Fruit fly (Drosophila melanogaster) whole organism, adult: Measurements from ENCODE around the gene CG12438.

ENCODE experiments used
- CG11617 ChIP-seq: fragments of 200-800 bp; sonication (Bioruptor generic); optimal IDR thresholded peaks from 2 replicates; lab custom pipeline; 2017; ENCODE audit warnings: mild to moderate bottlenecking, missing biosample characterization, missing genetic modification reagents, missing genetic modification characterization
- CG12768 ChIP-seq: fragments of 200-800 bp; sonication (Bioruptor generic); optimal IDR thresholded peaks from 2 replicates; lab custom pipeline; 2017; ENCODE audit warnings: missing biosample characterization, missing genetic modification characterization, mild to moderate bottlenecking, moderate library complexity, missing genetic modification reagents
- CG14711 ChIP-seq: fragments of 200-800 bp; sonication (Bioruptor generic); optimal IDR thresholded peaks from 2 replicates; lab custom pipeline; 2018; ENCODE audit warnings: missing biosample characterization, mild to moderate bottlenecking, missing genetic modification characterization, moderate library complexity
- CG1620 ChIP-seq: fragments of 200-800 bp; sonication (Bioruptor generic); optimal IDR thresholded peaks from 2 replicates; lab custom pipeline; 2016; ENCODE audit warnings: missing biosample characterization, missing genetic modification characterization
- CG33017 ChIP-seq: fragments of 200-800 bp; sonication (Bioruptor generic); optimal IDR thresholded peaks from 2 replicates; lab custom pipeline; 2018; ENCODE audit warnings: missing biosample characterization, mild to moderate bottlenecking, missing genetic modification characterization, moderate library complexity
- CG5204 ChIP-seq: fragments of 200-800 bp; sonication (Bioruptor generic); optimal IDR thresholded peaks from 2 replicates; lab custom pipeline; 2016; ENCODE audit warnings: missing biosample characterization, missing genetic modification characterization
- CG7045 ChIP-seq: fragments of 200-800 bp; sonication (Bioruptor generic); optimal IDR thresholded peaks from 2 replicates; lab custom pipeline; 2017; ENCODE audit warnings: missing biosample characterization, mild to moderate bottlenecking, missing genetic modification characterization
- CG7101 ChIP-seq: fragments of 200-800 bp; sonication (Bioruptor generic); optimal IDR thresholded peaks from 2 replicates; lab custom pipeline; 2018; ENCODE audit warnings: missing biosample characterization, mild to moderate bottlenecking, missing genetic modification characterization, moderate library complexity
- Clk ChIP-seq: fragments of 200-800 bp; sonication (Bioruptor generic); optimal IDR thresholded peaks from 2 replicates; lab custom pipeline; 2017; ENCODE audit warnings: missing biosample characterization, missing genetic modification characterization
- Crg-1 ChIP-seq: fragments of 200-800 bp; sonication (Bioruptor generic); optimal IDR thresholded peaks from 2 replicates; lab custom pipeline; 2016; ENCODE audit warnings: missing biosample characterization, missing genetic modification characterization
- Hr96 ChIP-seq: fragments of 200-800 bp; sonication (Bioruptor generic); optimal IDR thresholded peaks from 2 replicates; lab custom pipeline; 2016; ENCODE audit warnings: missing biosample characterization, missing genetic modification characterization
- Mnt ChIP-seq: fragments of 200-800 bp; sonication (Bioruptor generic); optimal IDR thresholded peaks from 2 replicates; lab custom pipeline; 2016; ENCODE audit warnings: missing biosample characterization, mild to moderate bottlenecking, missing genetic modification characterization
- bab1 ChIP-seq: fragments of 200-800 bp; sonication (Bioruptor generic); optimal IDR thresholded peaks from 3 replicates; lab custom pipeline; 2019; ENCODE audit warnings: missing biosample characterization, mild to moderate bottlenecking, missing genetic modification characterization, moderate library complexity
- cic ChIP-seq: fragments of 200-800 bp; sonication (Bioruptor generic); optimal IDR thresholded peaks from 2 replicates; lab custom pipeline; 2017; ENCODE audit warnings: missing biosample characterization, mild to moderate bottlenecking, missing genetic modification characterization, moderate library complexity
- cnc ChIP-seq, 2 experiments: fragments of >200 bp; optimal IDR thresholded peaks; 2 replicates each; lab custom pipeline; 2017
- kay ChIP-seq: fragments of 200-800 bp; sonication (Bioruptor generic); peaks from one replicate; lab custom pipeline; 2016; ENCODE audit warnings: missing biosample characterization, missing genetic modification characterization, borderline replicate concordance
- ovo ChIP-seq: fragments of 200-800 bp; sonication (Bioruptor generic); optimal IDR thresholded peaks from 2 replicates; lab custom pipeline; 2016; ENCODE audit warnings: missing biosample characterization, missing genetic modification characterization
- pad ChIP-seq: fragments of 200-800 bp; sonication (Bioruptor generic); optimal IDR thresholded peaks from 3 replicates; lab custom pipeline; 2017; ENCODE audit warnings: missing biosample characterization, missing genetic modification characterization, mild to moderate bottlenecking, moderate library complexity, missing genetic modification reagents
- tj ChIP-seq: fragments of 200-800 bp; sonication (Bioruptor generic); optimal IDR thresholded peaks from 3 replicates; lab custom pipeline; 2017; ENCODE audit warnings: missing biosample characterization, mild to moderate bottlenecking, missing genetic modification characterization, moderate library complexity
- toe ChIP-seq: fragments of 200-800 bp; sonication (Bioruptor generic); optimal IDR thresholded peaks from 2 replicates; lab custom pipeline; 2016; ENCODE audit warnings: missing biosample characterization, missing genetic modification characterization

Gene CG12438

DNA sequence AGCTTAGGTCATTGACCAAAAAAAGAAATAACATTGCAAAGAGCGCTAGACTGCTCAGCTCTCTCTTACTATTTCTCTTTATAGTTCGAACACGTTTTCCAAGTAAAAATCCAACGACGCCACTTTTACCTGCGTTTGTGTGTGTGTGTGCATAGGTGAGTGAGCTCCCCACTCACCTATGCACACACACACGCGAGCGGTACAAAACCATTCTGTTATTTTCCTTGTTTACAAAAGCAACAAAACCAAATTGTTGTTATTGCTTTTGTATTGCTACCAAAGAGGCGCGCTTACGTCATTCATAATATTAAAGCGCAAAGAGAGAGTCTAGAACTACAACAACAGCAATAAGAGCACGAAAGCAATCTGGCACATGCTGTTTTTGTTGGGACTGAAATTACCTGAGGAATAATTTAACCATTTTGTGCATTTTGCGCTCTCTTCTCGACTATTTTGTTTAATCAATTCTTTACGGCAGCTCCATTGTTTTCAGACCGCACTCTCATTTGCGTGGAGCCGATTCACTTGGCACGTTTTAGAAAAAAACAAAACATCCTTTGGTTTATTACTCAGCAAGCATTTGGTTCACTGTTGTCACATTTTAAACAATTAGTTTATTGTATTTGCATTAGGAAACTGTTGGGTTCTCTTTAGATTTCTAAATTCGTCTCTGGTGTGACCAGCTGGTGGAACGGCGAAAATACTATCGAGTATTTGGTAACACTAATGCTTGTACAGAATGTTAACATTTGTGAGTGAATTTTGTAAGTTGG lies 11.9 kb upstream of the CG12438 start, which contains the start of gene raw:
raw (minus strand) TSS at position 677 of the 773 bp plus-strand sequence.
- TF ChIP-seq Crg-1 (GFP tag; lab: Kevin White, UChicago) (peak; percentile 36), CG7045 (peak; percentile 17), Clk (GFP tag; lab: Kevin White, UChicago) (no peak), CG12768 (peak; percentile 55), CG1620 (GFP tag; lab: Kevin White, UChicago) (no peak), Hr96 (GFP tag; lab: Kevin White, UChicago) (no peak), tj (peak; percentile 30), kay (GFP tag; lab: Kevin White, UChicago) (peak; percentile 98), bab1 (no peak), cic (GFP tag; lab: Kevin White, UChicago) (peak; percentile 85), CG7101 (tag; lab: Kevin White, UChicago) (no peak), cnc (optimal IDR thresholded peaks at IDR 0.05; lab: Kevin White, UChicago) (no peak), ovo (GFP tag; lab: Kevin White, UChicago) (peak; percentile 63), toe (GFP tag; lab: Kevin White, UChicago) (no peak), pad (GFP tag; lab: Kevin White, UChicago) (peak; percentile 30), CG33017 (no peak), Mnt (GFP tag; lab: Kevin White, UChicago) (peak; percentile 88), CG5204 (no peak), CG11617 (peak; percentile 26), CG14711 (tag; lab: Kevin White, UChicago) (no peak)

DNA sequence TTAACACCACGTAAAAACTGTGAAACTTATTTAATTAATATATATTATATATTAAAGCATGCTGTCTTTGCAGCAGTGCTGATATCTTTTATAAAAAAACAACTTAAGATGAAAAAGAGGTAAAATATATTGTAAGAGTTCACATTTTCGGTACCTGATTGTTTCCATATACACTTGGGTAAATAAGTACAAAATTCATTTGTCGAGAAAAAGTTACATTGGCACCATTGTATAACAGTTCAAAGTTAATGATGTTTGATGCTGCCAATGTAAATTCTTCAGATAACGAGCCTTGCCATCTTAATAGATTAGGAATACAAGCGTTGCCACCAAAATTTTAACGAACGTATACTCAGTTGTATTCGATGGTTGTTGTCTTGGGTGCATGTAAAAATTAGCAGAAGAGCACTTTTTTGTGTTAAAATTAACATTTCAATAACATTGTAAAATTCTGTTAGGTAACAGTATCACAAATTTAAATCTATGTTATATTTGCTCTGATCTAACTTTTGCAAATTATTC lies 11.3 kb upstream of the CG12438 start:
- TF ChIP-seq ovo (GFP tag; lab: Kevin White, UChicago) (peak; percentile 8), CG14711 (tag; lab: Kevin White, UChicago) (no peak), CG5204 (no peak)

DNA sequence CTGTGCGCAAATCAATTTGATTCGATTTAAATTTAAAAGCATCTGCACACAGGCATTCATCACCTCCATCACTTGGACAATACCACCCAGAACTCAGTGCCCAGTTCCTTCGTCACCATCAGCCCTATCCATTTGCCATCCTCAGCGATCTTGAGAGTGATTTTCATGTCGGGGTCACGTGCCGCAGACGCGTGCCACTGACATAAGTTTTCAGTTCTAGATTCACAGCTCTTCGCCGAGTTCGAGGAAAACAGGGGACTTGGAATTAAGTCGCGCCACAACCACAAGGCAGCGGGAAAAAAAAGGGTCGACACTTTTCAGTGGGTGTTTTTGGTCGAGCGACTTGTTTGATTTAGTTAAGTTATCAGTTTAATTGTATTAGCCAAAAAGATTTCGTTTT lies 9.0 kb upstream of the CG12438 start:
- TF ChIP-seq tj (no peak), CG14711 (tag; lab: Kevin White, UChicago) (no peak), cic (GFP tag; lab: Kevin White, UChicago) (no peak), Mnt (GFP tag; lab: Kevin White, UChicago) (no peak), Crg-1 (GFP tag; lab: Kevin White, UChicago) (no peak), CG5204 (no peak), Clk (GFP tag; lab: Kevin White, UChicago) (no peak), ovo (GFP tag; lab: Kevin White, UChicago) (no peak), CG11617 (no peak)

DNA sequence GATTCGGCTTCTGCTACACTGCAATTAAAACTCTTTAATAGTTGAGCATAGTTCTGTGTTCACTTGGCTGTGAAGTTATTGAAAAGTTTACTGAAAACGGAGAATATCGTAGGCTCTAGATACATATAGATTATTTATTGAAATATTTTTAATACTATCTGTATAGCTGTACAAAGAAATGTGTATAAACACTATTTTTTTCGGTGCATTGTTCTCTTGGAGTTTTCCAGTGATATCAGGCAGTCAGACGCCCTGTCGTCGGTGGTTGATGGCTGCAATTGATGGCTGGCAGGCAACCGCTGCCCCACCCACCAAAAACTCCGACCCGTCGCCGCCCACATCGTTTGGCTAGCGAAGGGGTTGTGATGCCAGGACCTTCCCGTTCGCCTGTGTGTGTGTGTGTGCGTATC lies 5.7 kb upstream of the CG12438 start:
- TF ChIP-seq Mnt (GFP tag; lab: Kevin White, UChicago): no peak
- no peak for TF ChIP-seq cnc (optimal IDR thresholded peaks at IDR 0.05; lab: Kevin White, UChicago)
- TF ChIP-seq tj: no peak
- TF ChIP-seq toe (GFP tag; lab: Kevin White, UChicago): no peak
- TF ChIP-seq CG5204: no peak
- no peak for TF ChIP-seq cic (GFP tag; lab: Kevin White, UChicago)
- TF ChIP-seq CG12768: no peak
- TF ChIP-seq Hr96 (GFP tag; lab: Kevin White, UChicago): no peak
- TF ChIP-seq CG1620 (GFP tag; lab: Kevin White, UChicago): no peak
- TF ChIP-seq pad (GFP tag; lab: Kevin White, UChicago): no peak
- TF ChIP-seq kay (GFP tag; lab: Kevin White, UChicago): no peak
- TF ChIP-seq Crg-1 (GFP tag; lab: Kevin White, UChicago): no peak

DNA sequence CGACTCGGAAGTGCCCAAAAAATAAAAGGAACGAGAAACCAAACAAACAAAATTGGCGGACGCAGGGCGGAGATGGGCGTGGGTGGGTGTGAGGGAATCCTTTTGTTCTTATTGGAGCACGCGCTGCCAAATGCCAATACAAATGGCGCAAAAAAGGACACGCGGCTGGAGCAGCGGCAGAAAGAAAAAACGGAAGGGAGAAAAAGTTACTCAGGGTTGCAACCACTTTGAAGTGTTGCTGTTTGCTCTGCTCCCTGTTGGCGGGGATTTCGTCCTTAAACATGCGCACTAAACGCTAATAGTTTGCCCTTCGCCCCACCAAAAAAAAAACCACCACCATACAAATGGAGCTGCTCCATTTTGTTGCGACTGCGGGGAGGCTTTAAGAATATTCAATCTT lies 4.6 kb upstream of the CG12438 start:
- no peak for TF ChIP-seq kay (GFP tag; lab: Kevin White, UChicago)

DNA sequence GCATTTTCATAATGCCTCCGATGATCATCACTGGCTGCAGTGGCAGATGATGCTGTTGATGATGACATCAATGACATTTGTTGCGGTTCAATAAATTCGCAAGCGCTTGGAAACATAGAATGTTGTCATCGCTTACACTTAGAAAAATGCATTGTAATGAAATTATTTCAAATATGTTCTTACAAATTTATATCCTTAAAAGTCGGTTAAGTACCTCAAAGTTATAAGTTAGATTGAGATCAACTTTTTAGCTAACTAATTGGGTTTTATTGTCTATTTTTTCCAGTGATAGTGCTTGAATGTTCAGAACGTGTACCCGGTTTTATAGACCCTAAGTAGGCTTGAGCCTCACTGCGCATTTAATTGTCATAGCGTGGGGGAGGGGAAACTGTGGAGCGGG lies 10.7 kb downstream of the CG12438 start:
- TF ChIP-seq CG33017 (no peak), Clk (GFP tag; lab: Kevin White, UChicago) (no peak), CG1620 (GFP tag; lab: Kevin White, UChicago) (no peak), CG12768 (no peak), ovo (GFP tag; lab: Kevin White, UChicago) (no peak), bab1 (no peak), CG5204 (no peak)

DNA sequence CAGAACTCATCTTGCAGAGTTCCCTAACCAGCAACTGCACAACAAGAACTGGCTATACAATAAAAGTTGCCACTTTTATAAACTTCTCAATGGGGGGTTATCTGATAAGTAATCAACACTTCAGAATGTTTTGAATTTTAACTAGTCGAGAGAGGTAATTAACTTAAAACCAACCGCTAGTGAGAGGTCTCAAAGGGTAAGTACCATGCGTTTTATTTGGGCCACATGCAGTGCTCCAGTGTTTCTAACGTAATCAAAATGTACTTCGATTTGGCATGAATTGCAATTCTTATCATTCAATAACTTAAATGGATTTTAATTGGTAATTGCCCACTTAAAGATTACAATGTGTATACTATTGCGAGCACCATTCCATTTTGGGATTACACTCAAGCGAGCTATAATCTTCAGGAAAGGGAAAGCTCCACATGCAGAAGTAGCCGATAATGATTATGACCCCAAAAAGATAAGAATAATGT lies 16.6 kb downstream of the CG12438 start, which contains the start of gene LManIII:
LManIII (minus strand) TSS at position 51 of the 479 bp plus-strand sequence.
- TF ChIP-seq cnc (optimal IDR thresholded peaks at IDR 0.05; lab: Kevin White, UChicago) (no peak), kay (GFP tag; lab: Kevin White, UChicago) (peak; percentile 75), cic (GFP tag; lab: Kevin White, UChicago) (peak; percentile 58)
